Worm (Caenorhabditis elegans) whole organism, L3 larva: ENCODE measurements around the gene T09A5.4.

Experiments used
- aly-2 ChIP-seq: fragments of 150-350 bp; optimal IDR thresholded peaks from 2 replicates; lab custom pipeline; 2014; ENCODE audit warnings: missing biosample characterization, missing genetic modification characterization
- ama-1 ChIP-seq: fragments of 150-350 bp; optimal IDR thresholded peaks from 2 replicates; lab custom pipeline; 2018
- ceh-16 ChIP-seq: sonication (generic microtip); optimal IDR thresholded peaks from 2 replicates; lab custom pipeline; 2017; ENCODE audit warnings: missing biosample characterization, missing genetic modification characterization
- ceh-9 ChIP-seq: sonication (generic microtip); optimal IDR thresholded peaks from 2 replicates; lab custom pipeline; 2018; ENCODE audit warnings: missing biosample characterization, missing genetic modification characterization
- daf-12 ChIP-seq: fragments of 150-350 bp; optimal IDR thresholded peaks from 2 replicates; lab custom pipeline; 2014; ENCODE audit warnings: missing biosample characterization, missing genetic modification reagents, missing genetic modification characterization
- egl-27 ChIP-seq: sonication (generic microtip); optimal IDR thresholded peaks from 4 replicates; lab custom pipeline; 2017; ENCODE audit warnings: missing biosample characterization, missing genetic modification reagents, missing genetic modification characterization
- egl-5 ChIP-seq: fragments of 150-350 bp; optimal IDR thresholded peaks from 2 replicates; lab custom pipeline; 2017; ENCODE audit warnings: missing biosample characterization, missing genetic modification reagents, missing genetic modification characterization, inconsistent platforms
- elt-1 ChIP-seq: fragments of 150-350 bp; optimal IDR thresholded peaks from 2 replicates; lab custom pipeline; 2014; ENCODE audit warnings: missing biosample characterization, missing genetic modification characterization
- elt-2 ChIP-seq: sonication (generic microtip); optimal IDR thresholded peaks from 2 replicates; lab custom pipeline; 2016; ENCODE audit warnings: missing genetic modification reagents, mild to moderate bottlenecking, missing genetic modification characterization, missing compliant biosample characterization
- eor-1 ChIP-seq, 2 experiments: fragments of 150-350 bp; optimal IDR thresholded peaks; 2 replicates each; lab custom pipeline; 2014 to 2018; ENCODE audit warnings: missing biosample characterization in 2 of 2, missing genetic modification characterization in 2 of 2
- fkh-10 ChIP-seq: sonication (generic microtip); optimal IDR thresholded peaks from 2 replicates; lab custom pipeline; 2017; ENCODE audit warnings: missing biosample characterization, missing genetic modification reagents, missing genetic modification characterization
- fos-1 ChIP-seq: fragments of 150-350 bp; optimal IDR thresholded peaks from 2 replicates; lab custom pipeline; 2014; ENCODE audit warnings: missing biosample characterization, missing genetic modification characterization
- jun-1 ChIP-seq: fragments of 150-350 bp; optimal IDR thresholded peaks from 2 replicates; lab custom pipeline; 2014; ENCODE audit warnings: missing biosample characterization, missing genetic modification reagents, missing genetic modification characterization
- lin-15B ChIP-seq: fragments of 150-350 bp; optimal IDR thresholded peaks from 2 replicates; lab custom pipeline; 2014; ENCODE audit warnings: missing biosample characterization, missing genetic modification characterization
- lin-39 ChIP-seq: fragments of 150-350 bp; optimal IDR thresholded peaks from 2 replicates; lab custom pipeline; 2018; ENCODE audit warnings: missing biosample characterization, missing genetic modification reagents, missing genetic modification characterization
- lsy-12 ChIP-seq: sonication (generic microtip); optimal IDR thresholded peaks from 2 replicates; lab custom pipeline; 2016; ENCODE audit warnings: mild to moderate bottlenecking, missing genetic modification characterization, missing compliant biosample characterization
- nhr-11 ChIP-seq: fragments of 150-350 bp; optimal IDR thresholded peaks from 2 replicates; lab custom pipeline; 2014; ENCODE audit warnings: missing biosample characterization, missing genetic modification characterization
- nhr-12 ChIP-seq: fragments of 150-350 bp; optimal IDR thresholded peaks from 2 replicates; lab custom pipeline; 2014; ENCODE audit warnings: missing biosample characterization, missing genetic modification characterization
- nhr-23 ChIP-seq: fragments of 150-350 bp; optimal IDR thresholded peaks from 2 replicates; lab custom pipeline; 2014; ENCODE audit warnings: missing biosample characterization, missing genetic modification reagents, missing genetic modification characterization
- nhr-237 ChIP-seq: fragments of 150-350 bp; optimal IDR thresholded peaks from 2 replicates; lab custom pipeline; 2014; ENCODE audit warnings: missing biosample characterization, missing genetic modification characterization
- nhr-25 ChIP-seq: sonication (generic microtip); optimal IDR thresholded peaks from 2 replicates; lab custom pipeline; 2017; ENCODE audit warnings: missing biosample characterization, missing genetic modification characterization
- nhr-43 ChIP-seq: sonication (generic microtip); optimal IDR thresholded peaks from 2 replicates; lab custom pipeline; 2016; ENCODE audit warnings: mild to moderate bottlenecking, missing genetic modification characterization, missing compliant biosample characterization; ENCODE audit not compliant: poor library complexity, severe bottlenecking
- pha-4 ChIP-seq: fragments of 150-350 bp; optimal IDR thresholded peaks from 2 replicates; lab custom pipeline; 2014; ENCODE audit warnings: missing biosample characterization, missing genetic modification reagents, missing genetic modification characterization
- pqm-1 ChIP-seq: fragments of 150-350 bp; optimal IDR thresholded peaks from 2 replicates; lab custom pipeline; 2017; ENCODE audit warnings: missing biosample characterization, missing genetic modification characterization, inconsistent platforms
- sea-2 ChIP-seq: fragments of 150-350 bp; sonication (generic microtip); optimal IDR thresholded peaks from 4 replicates; lab custom pipeline; 2014; ENCODE audit warnings: missing biosample characterization, missing genetic modification reagents, missing genetic modification characterization
- skn-1 ChIP-seq: fragments of 150-350 bp; optimal IDR thresholded peaks from 2 replicates; lab custom pipeline; 2014; ENCODE audit warnings: missing biosample characterization, missing genetic modification characterization
- snpc-4 ChIP-seq: fragments of 150-350 bp; optimal IDR thresholded peaks from 2 replicates; lab custom pipeline; 2014; ENCODE audit warnings: missing biosample characterization, missing genetic modification characterization
- tbx-2 ChIP-seq: sonication (generic microtip); optimal IDR thresholded peaks from 2 replicates; lab custom pipeline; 2016; ENCODE audit warnings: mild to moderate bottlenecking, missing genetic modification characterization, missing compliant biosample characterization
- unc-39 ChIP-seq: sonication (generic microtip); optimal IDR thresholded peaks from 4 replicates; lab custom pipeline; 2017; ENCODE audit warnings: missing biosample characterization, missing genetic modification characterization
- unc-62 ChIP-seq: fragments of 150-350 bp; sonication (generic microtip); optimal IDR thresholded peaks from 4 replicates; lab custom pipeline; 2014; ENCODE audit warnings: missing biosample characterization, missing genetic modification reagents, missing genetic modification characterization
- zag-1 ChIP-seq: fragments of 150-350 bp; optimal IDR thresholded peaks from 2 replicates; lab custom pipeline; 2014; ENCODE audit warnings: missing biosample characterization, missing genetic modification characterization

Gene T09A5.4

ce11 chrII:7808950-7809349, 37.0 kb upstream of the T09A5.4 start:
- TF ChIP-seq elt-2, result peak; percentile 95
- TF ChIP-seq fos-1 (tag; lab: Kevin White, UChicago), result no peak
- TF ChIP-seq pqm-1 (tag; lab: Kevin White, UChicago), result peak; percentile 92
- TF ChIP-seq lsy-12 (tag; lab: Kevin White, UChicago), result peak; percentile 20
- no peak for TF ChIP-seq egl-5
- TF ChIP-seq snpc-4, result peak; percentile 16
- TF ChIP-seq nhr-43 (tag; lab: Kevin White, UChicago), result peak; percentile 7
- TF ChIP-seq pha-4 (tag; lab: Kevin White, UChicago), result peak; percentile 13
- TF ChIP-seq nhr-25 (tag; lab: Kevin White, UChicago), result peak; percentile 44
- TF ChIP-seq aly-2, result no peak
- TF ChIP-seq elt-1, result no peak
- no peak for TF ChIP-seq nhr-237 (tag; lab: Kevin White, UChicago)
- no peak for TF ChIP-seq egl-27 (tag; lab: Kevin White, UChicago)
- peak; percentile 52 for TF ChIP-seq nhr-23 (tag; lab: Kevin White, UChicago)
- TF ChIP-seq zag-1 (tag; lab: Kevin White, UChicago), result no peak
- TF ChIP-seq jun-1 (tag; lab: Kevin White, UChicago), result peak; percentile 60
- TF ChIP-seq nhr-11 (tag; lab: Kevin White, UChicago), result no peak
- TF ChIP-seq ama-1 (lab: Kevin White, UChicago), result no peak
- TF ChIP-seq unc-62 (GFP tag; lab: Kevin White, UChicago), result peak; percentile 2

ce11 chrII:7809358-7809914, 36.5 kb upstream of the T09A5.4 start:
- TF ChIP-seq lin-15B (tag; lab: Kevin White, UChicago) (no peak), egl-5 (no peak), snpc-4 (no peak), nhr-23 (tag; lab: Kevin White, UChicago) (no peak), eor-1 (tag; optimal IDR thresholded peaks at IDR 0.05; lab: Kevin White, UChicago) (no peak), nhr-25 (tag; lab: Kevin White, UChicago) (no peak), ceh-16 (no peak), nhr-43 (tag; lab: Kevin White, UChicago) (no peak), sea-2 (GFP tag; lab: Kevin White, UChicago) (no peak), nhr-12 (tag; lab: Kevin White, UChicago) (no peak)

ce11 chrII:7810162-7810868, 35.7 kb upstream of the T09A5.4 start:
- TF ChIP-seq eor-1 (tag; optimal IDR thresholded peaks at IDR 0.05; lab: Kevin White, UChicago) (no peak), pha-4 (tag; lab: Kevin White, UChicago) (peak; percentile 35)
- TF ChIP-seq, all 47 proteins: peak for 1

- no peak for TF ChIP-seq lsy-12 (tag; lab: Kevin White, UChicago)
- TF ChIP-seq tbx-2, result no peak
- TF ChIP-seq fkh-10 (GFP tag; lab: Kevin White, UChicago), result no peak
- TF ChIP-seq unc-39 (tag; lab: Kevin White, UChicago), result no peak
- TF ChIP-seq elt-2, result no peak
- TF ChIP-seq skn-1, result no peak
- TF ChIP-seq nhr-43 (tag; lab: Kevin White, UChicago), result no peak
- no peak for TF ChIP-seq lin-15B (tag; lab: Kevin White, UChicago)
- no peak for TF ChIP-seq unc-62 (GFP tag; lab: Kevin White, UChicago)
- TF ChIP-seq ceh-9 (tag; lab: Kevin White, UChicago), result no peak
- no peak for TF ChIP-seq daf-12 (tag; lab: Kevin White, UChicago)
- no peak for TF ChIP-seq elt-1
- no peak for TF ChIP-seq nhr-12 (tag; lab: Kevin White, UChicago)
These were observed 35.0 kb upstream of the T09A5.4 start, which contains the start of gene cki-1 for ce11 chrII:7810869-7811543. cki-1 (plus strand) TSS chrII:7811240.

- peak; percentile 12 for TF ChIP-seq nhr-25 (tag; lab: Kevin White, UChicago)
- no peak for TF ChIP-seq lin-39 (tag; lab: Kevin White, UChicago)
These were observed 33.7 kb upstream of the T09A5.4 start for ce11 chrII:7812332-7812731.
